Fruit fly (Drosophila melanogaster) whole organism, embryonic: ENCODE data around the gene CG15196.

Experiments
- Awh ChIP-seq: fragments of 200-800 bp; sonication (Bioruptor generic); IDR thresholded peaks from 2 replicates; pipeline ENCODE4, ENCODE4 v1.3.6; 2022; ENCODE audit warnings: missing biosample characterization, missing genetic modification characterization
- CG10321 ChIP-seq: fragments of 200-800 bp; sonication (Bioruptor generic); IDR thresholded peaks from 2 replicates; pipeline ENCODE4 v1.3.6; 2022; ENCODE audit warnings: missing biosample characterization, missing genetic modification characterization
- CG1603 ChIP-seq: fragments of 200-800 bp; sonication (Bioruptor generic); optimal IDR thresholded peaks from 2 replicates; lab custom pipeline; 2019; ENCODE audit warnings: missing biosample characterization, mild to moderate bottlenecking, missing genetic modification characterization, moderate library complexity
- Nf-YA ChIP-seq: fragments of 200-800 bp; sonication (Bioruptor generic); IDR thresholded peaks from 2 replicates; pipeline ENCODE4 v1.3.6; 2022; ENCODE audit warnings: missing biosample characterization, missing genetic modification characterization
- Xrp1 ChIP-seq: fragments of 200-800 bp; sonication (Bioruptor generic); IDR thresholded peaks from 2 replicates; pipeline ENCODE4 v1.3.6; 2022; ENCODE audit warnings: missing biosample characterization, missing genetic modification characterization
- ci ChIP-seq: fragments of 200-800 bp; sonication (Bioruptor generic); IDR thresholded peaks from 3 replicates; pipeline ENCODE4 v1.3.6; 2022; ENCODE audit warnings: missing biosample characterization, missing genetic modification characterization
- trem ChIP-seq: fragments of 200-800 bp; optimal IDR thresholded peaks from 3 replicates; lab custom pipeline; 2019; ENCODE audit warnings: missing biosample characterization, mild to moderate bottlenecking, missing genetic modification characterization, moderate library complexity

dm6 chrX:11422532-11422931 lies 12.8 kb downstream of the CG15196 start, which contains the start of gene Gs2:
- TF ChIP-seq CG10321 = no peak
- TF ChIP-seq ci (GFP tag; lab: Robert Waterston, UW) = no peak
- TF ChIP-seq Nf-YA (GFP tag; lab: Robert Waterston, UW) = no peak
- TF ChIP-seq Xrp1 (GFP tag; lab: Robert Waterston, UW) = no peak
- no peak for TF ChIP-seq Awh (GFP tag; lab: Robert Waterston, UW)
- no peak for TF ChIP-seq trem (tag; lab: Kevin White, UChicago)
- TF ChIP-seq CG1603 (tag; lab: Kevin White, UChicago) = no peak
